Worm (Caenorhabditis elegans) whole organism, L4 larva: ENCODE measurements around the gene Y39D8A.1.
A peak's percentile ranks its signal among the peaks of the same experiment; 100 is the strongest.

ENCODE experiments used
- F10B5.3 ChIP-seq: sonication (generic microtip); optimal IDR thresholded peaks from 2 replicates; lab custom pipeline; 2016; ENCODE audit warnings: mild to moderate bottlenecking, missing genetic modification characterization, missing compliant biosample characterization
- Y105C5A.15 ChIP-seq: fragments of 200-800 bp; sonication (Bioruptor generic); IDR thresholded peaks from 2 replicates; pipeline ENCODE4 v1.3.6; 2022; ENCODE audit warnings: missing genetic modification characterization, missing compliant biosample characterization
- Y5F2A.4 ChIP-seq: fragments of 200-800 bp; sonication (Bioruptor generic); optimal IDR thresholded peaks from 2 replicates; lab custom pipeline; 2018; ENCODE audit warnings: mild to moderate bottlenecking, missing genetic modification characterization, missing compliant biosample characterization
- ZK337.2 ChIP-seq: fragments of 200-800 bp; sonication (Bioruptor generic); IDR thresholded peaks from 2 replicates; pipeline ENCODE4 v1.3.6; 2022; ENCODE audit warnings: missing genetic modification reagents, missing genetic modification characterization, missing compliant biosample characterization
- aha-1 ChIP-seq: fragments of 150-350 bp; peaks from one replicate; lab custom pipeline; 2014; ENCODE audit warnings: missing biosample characterization, missing genetic modification characterization
- arid-1 ChIP-seq: fragments of 200-800 bp; sonication (Bioruptor generic); conservative IDR thresholded peaks from 2 replicates; pipeline ENCODE4 v1.3.6; 2022; ENCODE audit warnings: missing genetic modification reagents, missing genetic modification characterization, missing compliant biosample characterization
- ceh-32 ChIP-seq: sonication (generic microtip); optimal IDR thresholded peaks from 2 replicates; lab custom pipeline; 2016; ENCODE audit warnings: mild to moderate bottlenecking, missing genetic modification characterization, missing compliant biosample characterization; ENCODE audit not compliant: poor library complexity
- ceh-44 ChIP-seq: fragments of 200-800 bp; sonication (Bioruptor generic); IDR thresholded peaks from 2 replicates; pipeline ENCODE4 v1.3.6; 2022; ENCODE audit warnings: missing genetic modification reagents, missing genetic modification characterization, missing compliant biosample characterization
- cey-2 ChIP-seq: sonication (generic microtip); optimal IDR thresholded peaks from 3 replicates; lab custom pipeline; 2017; ENCODE audit warnings: missing genetic modification characterization, mild to moderate bottlenecking, missing compliant biosample characterization, antibody characterized with exemption, borderline replicate concordance; ENCODE audit not compliant: insufficient read depth
- ctbp-1 ChIP-seq: fragments of 200-800 bp; sonication (Bioruptor generic); IDR thresholded peaks from 2 replicates; pipeline ENCODE4 v1.3.6; 2022; ENCODE audit warnings: missing genetic modification reagents, missing genetic modification characterization, missing compliant biosample characterization
- daf-12 ChIP-seq: fragments of 150-350 bp; optimal IDR thresholded peaks from 2 replicates; lab custom pipeline; 2014; ENCODE audit warnings: missing biosample characterization, missing genetic modification reagents, missing genetic modification characterization
- daf-16 ChIP-seq, 3 experiments: sonication (generic microtip); optimal IDR thresholded peaks; 2 replicates each; lab custom pipeline; 2016 to 2017; ENCODE audit warnings: missing genetic modification characterization in 3 of 3, missing genetic modification reagents in 3 of 3, mild to moderate bottlenecking in 2 of 3, missing compliant biosample characterization in 2 of 3, missing biosample characterization in 1 of 3, moderate library complexity in 1 of 3
- daf-19 ChIP-seq: fragments of 200-800 bp; sonication (Bioruptor generic); conservative IDR thresholded peaks from 2 replicates; pipeline ENCODE4 v1.3.6; 2022; ENCODE audit warnings: missing genetic modification characterization, missing compliant biosample characterization
- dmd-6 ChIP-seq: fragments of 200-800 bp; sonication (Bioruptor generic); IDR thresholded peaks from 2 replicates; pipeline ENCODE4 v1.3.6; 2022; ENCODE audit warnings: missing genetic modification reagents, missing genetic modification characterization, missing compliant biosample characterization
- dpl-1 ChIP-seq: fragments of 150-350 bp; optimal IDR thresholded peaks from 2 replicates; lab custom pipeline; 2014; ENCODE audit warnings: missing biosample characterization, missing genetic modification reagents, missing genetic modification characterization
- egl-43 ChIP-seq: fragments of 200-800 bp; sonication (Bioruptor generic); IDR thresholded peaks from 2 replicates; pipeline ENCODE4 v1.3.6; 2022; ENCODE audit warnings: missing genetic modification reagents, missing genetic modification characterization, missing compliant biosample characterization
- lin-13 ChIP-seq: fragments of 150-350 bp; optimal IDR thresholded peaks from 2 replicates; lab custom pipeline; 2014; ENCODE audit warnings: missing biosample characterization, missing genetic modification reagents, missing genetic modification characterization
- lin-39 ChIP-seq: fragments of 150-350 bp; optimal IDR thresholded peaks from 2 replicates; lab custom pipeline; 2014; ENCODE audit warnings: missing biosample characterization, missing genetic modification reagents, missing genetic modification characterization
- madf-5 ChIP-seq, 2 experiments: fragments of 200-800 bp; sonication (Bioruptor generic); IDR thresholded peaks; 2 replicates each; pipeline ENCODE4 v1.3.6; 2022; ENCODE audit warnings: missing compliant biosample characterization in 2 of 2, missing genetic modification characterization in 2 of 2
- madf-9 ChIP-seq: fragments of 200-800 bp; sonication (Bioruptor generic); conservative IDR thresholded peaks from 2 replicates; pipeline ENCODE4 v1.3.6; 2022; ENCODE audit warnings: missing genetic modification reagents, missing genetic modification characterization, missing compliant biosample characterization
- mes-2 ChIP-seq: sonication (generic microtip); optimal IDR thresholded peaks from 2 replicates; lab custom pipeline; 2016; ENCODE audit warnings: missing genotype, mild to moderate bottlenecking, missing genetic modification characterization, missing compliant biosample characterization; ENCODE audit not compliant: poor library complexity, severe bottlenecking
- nhr-111 ChIP-seq: fragments of 200-800 bp; sonication (Bioruptor generic); optimal IDR thresholded peaks from 2 replicates; lab custom pipeline; 2018; ENCODE audit warnings: mild to moderate bottlenecking, missing genetic modification characterization, missing compliant biosample characterization
- nhr-25 ChIP-seq: sonication (generic microtip); optimal IDR thresholded peaks from 2 replicates; lab custom pipeline; 2017; ENCODE audit warnings: missing genetic modification characterization, mild to moderate bottlenecking, missing compliant biosample characterization, antibody characterized with exemption, moderate library complexity, borderline replicate concordance; ENCODE audit not compliant: insufficient read depth
- nhr-28 ChIP-seq: fragments of 150-350 bp; optimal IDR thresholded peaks from 2 replicates; lab custom pipeline; 2014; ENCODE audit warnings: missing biosample characterization, missing genetic modification characterization
- nhr-48 ChIP-seq: sonication (generic microtip); optimal IDR thresholded peaks from 2 replicates; lab custom pipeline; 2016; ENCODE audit warnings: mild to moderate bottlenecking, missing genetic modification characterization, missing compliant biosample characterization
- nhr-77 ChIP-seq: fragments of 150-350 bp; optimal IDR thresholded peaks from 2 replicates; lab custom pipeline; 2014; ENCODE audit warnings: missing biosample characterization, missing genetic modification characterization
- php-3 ChIP-seq: fragments of 200-800 bp; sonication (Bioruptor generic); IDR thresholded peaks from 2 replicates; pipeline ENCODE4 v1.3.6; 2022; ENCODE audit warnings: missing genetic modification reagents, missing genetic modification characterization, missing compliant biosample characterization
- pqm-1 ChIP-seq: sonication (generic microtip); optimal IDR thresholded peaks from 2 replicates; lab custom pipeline; 2017; ENCODE audit warnings: missing biosample characterization, missing genetic modification characterization
- rbr-2 ChIP-seq: sonication (generic microtip); optimal IDR thresholded peaks from 2 replicates; lab custom pipeline; 2016; ENCODE audit warnings: missing genotype, missing genetic modification characterization, missing compliant biosample characterization
- snpc-4 ChIP-seq: fragments of 150-350 bp; optimal IDR thresholded peaks from 2 replicates; lab custom pipeline; 2014; ENCODE audit warnings: missing biosample characterization, missing genetic modification characterization
- spr-1 ChIP-seq: sonication (generic microtip); optimal IDR thresholded peaks from 2 replicates; lab custom pipeline; 2016; ENCODE audit warnings: mild to moderate bottlenecking, missing genetic modification characterization, missing compliant biosample characterization
- tag-97 ChIP-seq: fragments of 200-800 bp; sonication (Bioruptor generic); IDR thresholded peaks from 2 replicates; pipeline ENCODE4 v1.3.6; 2022; ENCODE audit warnings: missing genetic modification characterization, missing compliant biosample characterization
- tra-1 ChIP-seq: fragments of 200-800 bp; sonication (Bioruptor generic); IDR thresholded peaks from 2 replicates; pipeline ENCODE4 v1.3.6; 2022; ENCODE audit warnings: missing genetic modification reagents, missing genetic modification characterization, missing compliant biosample characterization
- unc-62 ChIP-seq, 3 experiments: fragments of 150-350 bp in 1 of 3; sonication (generic microtip); optimal IDR thresholded peaks in 2 of 3; peaks in 1 of 3; 1 replicate in 1 of 3; 2 replicates in 2 of 3; lab custom pipeline; 2014 to 2017; ENCODE audit warnings: missing biosample characterization in 3 of 3, missing genetic modification characterization in 3 of 3, missing genetic modification reagents in 3 of 3, missing genotype in 1 of 3
- zfp-3 ChIP-seq: fragments of 200-800 bp; sonication (Bioruptor generic); conservative IDR thresholded peaks from 2 replicates; pipeline ENCODE4 v1.3.6; 2022; ENCODE audit warnings: missing genetic modification reagents, missing genetic modification characterization, missing compliant biosample characterization

Gene Y39D8A.1

DNA sequence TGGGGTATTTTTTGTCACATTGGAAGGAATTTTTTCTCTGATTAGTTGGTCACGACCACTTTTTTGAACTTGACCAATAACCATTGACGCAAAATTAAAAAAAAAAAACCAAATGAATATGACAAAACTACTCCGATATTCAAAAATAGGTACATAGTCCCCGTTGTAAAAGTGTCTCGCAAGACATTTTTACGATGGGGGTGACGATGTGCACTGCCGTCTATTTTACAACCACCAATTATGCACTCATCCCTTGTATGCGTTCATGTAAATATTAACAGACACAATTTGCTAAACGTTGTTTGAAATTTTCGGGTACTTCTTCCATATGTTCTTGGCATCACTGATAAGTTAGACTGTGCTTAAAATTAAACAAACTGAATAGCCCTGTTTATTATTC, 18.8 kb upstream of the Y39D8A.1 start, which contains the start of gene scl-27:
TSS of gene scl-27 (plus strand) at position 301 of the 400 bp plus-strand sequence.
- peak in 1 of 2 experiments; percentile 11 for TF ChIP-seq unc-62 (GFP tag; optimal IDR thresholded peaks at IDR 0.05 in 1 of 2; lab: Kevin White, UChicago)
- no peak for TF ChIP-seq unc-62 (tag; optimal IDR thresholded peaks at IDR 0.05; lab: Kevin White, UChicago)
- no peak for TF ChIP-seq tag-97 (GFP tag; lab: Robert Waterston, UW)
- TF ChIP-seq, all 104 proteins: peak for 1

DNA sequence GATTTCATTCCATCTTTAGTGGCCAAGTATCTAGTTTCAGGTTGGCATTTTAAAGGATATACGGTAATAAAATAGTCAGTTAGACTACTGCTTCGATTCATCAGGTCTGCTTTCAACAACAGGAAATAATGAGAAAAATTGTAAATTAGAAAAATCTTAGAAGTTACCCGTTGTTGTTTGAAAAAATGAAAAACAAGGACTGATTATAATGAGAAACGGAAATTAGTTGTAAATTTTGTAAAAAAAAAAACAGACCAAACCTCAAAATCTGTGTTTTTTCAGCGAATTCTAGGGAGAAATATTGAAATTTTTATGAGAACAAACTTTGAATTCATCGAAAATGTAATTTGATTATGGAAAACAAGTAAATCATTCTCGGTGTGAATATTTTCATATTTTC, 15.5 kb upstream of the Y39D8A.1 start, which contains the start of gene srh-62:
TSS of gene srh-62 (minus strand) at position 101 of the 400 bp plus-strand sequence.
- TF ChIP-seq egl-43 (GFP tag; lab: Robert Waterston, UW) (no peak), nhr-111 (no peak), lin-13 (GFP tag; lab: Kevin White, UChicago) (no peak), Y5F2A.4 (GFP tag; lab: Kevin White, UChicago) (no peak), ceh-44 (GFP tag; lab: Robert Waterston, UW) (no peak), madf-5 (GFP tag; IDR thresholded peaks at IDR 0.05; lab: Robert Waterston, UW) (no peak), ZK337.2 (GFP tag; lab: Robert Waterston, UW) (no peak), nhr-48 (tag; lab: Kevin White, UChicago) (no peak), daf-19 (GFP tag; lab: Robert Waterston, UW) (no peak), ctbp-1 (GFP tag; lab: Robert Waterston, UW) (no peak), Y105C5A.15 (GFP tag; lab: Robert Waterston, UW) (no peak), cey-2 (tag; lab: Kevin White, UChicago) (no peak), dmd-6 (GFP tag; lab: Robert Waterston, UW) (no peak), arid-1 (GFP tag; lab: Robert Waterston, UW) (no peak), ceh-32 (no peak), snpc-4 (no peak), nhr-25 (tag; lab: Kevin White, UChicago) (no peak), tra-1 (GFP tag; lab: Robert Waterston, UW) (no peak)
- TF ChIP-seq, all 104 proteins: peak for 0

- no peak for TF ChIP-seq rbr-2
- no peak for TF ChIP-seq spr-1 (tag; lab: Kevin White, UChicago)
- TF ChIP-seq pqm-1 (tag; lab: Kevin White, UChicago) = no peak
- TF ChIP-seq F10B5.3 (tag; lab: Kevin White, UChicago) = no peak
- TF ChIP-seq, all 104 proteins: peak for 0
These were observed 14.3 kb upstream of the Y39D8A.1 start, which contains the start of gene nhr-252 for ce11 chrV:404210-404669. Gene nhr-252, plus strand, starts transcription at chrV:404619.

DNA sequence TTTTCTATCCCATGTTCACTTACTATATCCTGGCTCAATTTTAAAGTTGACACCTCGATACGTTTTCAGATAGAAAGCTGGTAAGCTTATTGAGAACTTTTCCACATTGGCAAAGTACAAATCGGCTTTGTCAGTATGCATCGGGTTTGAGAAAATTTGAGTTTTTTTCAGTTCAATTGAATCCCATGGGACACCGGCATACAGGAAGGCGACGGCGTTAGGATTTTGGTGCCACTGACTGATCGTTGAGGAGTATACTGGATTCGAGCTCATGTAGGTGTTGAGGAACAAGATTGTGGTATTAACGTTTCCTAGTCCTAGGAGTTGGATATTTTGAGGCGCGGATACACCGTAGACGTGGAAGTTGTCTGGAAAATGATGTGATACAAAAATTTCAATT, 5.7 kb upstream of the Y39D8A.1 start:
- TF ChIP-seq zfp-3 (no peak), nhr-25 (tag; lab: Kevin White, UChicago) (no peak), aha-1 (tag; lab: Kevin White, UChicago) (peak; percentile 95)

DNA sequence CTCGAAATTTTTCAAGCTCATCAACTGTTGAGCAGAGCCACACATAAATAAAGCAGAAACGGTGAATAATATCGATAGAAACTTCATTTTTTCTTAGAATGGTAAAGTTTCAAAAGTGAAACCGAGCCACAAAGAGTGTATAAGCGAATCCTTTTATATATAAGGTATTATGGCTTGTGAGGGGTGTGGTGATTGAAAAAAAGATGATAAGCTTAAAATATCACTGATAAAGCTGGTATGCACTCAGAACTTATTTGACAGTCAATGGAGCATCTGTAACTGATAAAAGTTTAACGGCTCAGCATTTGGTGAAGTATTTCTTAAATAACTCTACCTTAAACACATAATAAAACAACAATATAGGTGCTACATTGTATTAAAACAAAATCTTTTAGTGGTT, 3.9 kb upstream of the Y39D8A.1 start, which contains the start of gene dod-19:
TSS of gene dod-19 (minus strand) at position 130 of the 400 bp plus-strand sequence.
- TF ChIP-seq pqm-1 (tag; lab: Kevin White, UChicago) (peak; percentile 79), dmd-6 (GFP tag; lab: Robert Waterston, UW) (peak; percentile 57), daf-12 (tag; lab: Kevin White, UChicago) (no peak)

DNA sequence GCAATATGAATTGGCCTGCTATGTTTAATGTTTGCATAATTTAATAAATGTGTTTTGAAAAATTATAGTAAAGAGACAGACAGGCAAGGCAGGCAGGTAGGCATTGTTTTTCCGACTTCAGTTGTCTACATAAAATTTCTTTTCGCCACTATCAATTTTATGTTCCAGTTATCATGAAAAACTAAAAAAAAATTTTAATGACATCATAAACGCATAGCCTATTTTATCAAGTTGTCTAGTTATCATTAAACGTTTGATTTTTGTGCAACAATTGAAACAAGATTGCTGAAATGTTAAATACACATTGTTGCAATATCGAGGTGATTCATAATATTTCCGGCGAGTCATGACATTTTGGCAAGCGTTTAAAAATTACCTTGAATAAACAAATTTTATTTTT, 3.5 kb upstream of the Y39D8A.1 start:
- TF ChIP-seq nhr-77 (tag; lab: Kevin White, UChicago) (peak; percentile 54), dpl-1 (GFP tag; lab: Kevin White, UChicago) (no peak), lin-39 (tag; lab: Kevin White, UChicago) (no peak), daf-16 (GFP tag; optimal IDR thresholded peaks at IDR 0.05; lab: Kevin White, UChicago) (no peak), daf-16 (tag; optimal IDR thresholded peaks at IDR 0.05; lab: Kevin White, UChicago) (peak; percentile 47), dmd-6 (GFP tag; lab: Robert Waterston, UW) (peak; percentile 55; the same call in 1 of the 2 replicates), mes-2 (tag; lab: Kevin White, UChicago) (no peak), pqm-1 (tag; lab: Kevin White, UChicago) (peak; percentile 80), php-3 (peak; percentile 61), nhr-28 (tag; lab: Kevin White, UChicago) (peak; percentile 60), madf-9 (GFP tag; lab: Robert Waterston, UW) (no peak)
